Fruit fly (Drosophila melanogaster): Measurements from ENCODE around the gene porin.

Gene porin

DNA sequence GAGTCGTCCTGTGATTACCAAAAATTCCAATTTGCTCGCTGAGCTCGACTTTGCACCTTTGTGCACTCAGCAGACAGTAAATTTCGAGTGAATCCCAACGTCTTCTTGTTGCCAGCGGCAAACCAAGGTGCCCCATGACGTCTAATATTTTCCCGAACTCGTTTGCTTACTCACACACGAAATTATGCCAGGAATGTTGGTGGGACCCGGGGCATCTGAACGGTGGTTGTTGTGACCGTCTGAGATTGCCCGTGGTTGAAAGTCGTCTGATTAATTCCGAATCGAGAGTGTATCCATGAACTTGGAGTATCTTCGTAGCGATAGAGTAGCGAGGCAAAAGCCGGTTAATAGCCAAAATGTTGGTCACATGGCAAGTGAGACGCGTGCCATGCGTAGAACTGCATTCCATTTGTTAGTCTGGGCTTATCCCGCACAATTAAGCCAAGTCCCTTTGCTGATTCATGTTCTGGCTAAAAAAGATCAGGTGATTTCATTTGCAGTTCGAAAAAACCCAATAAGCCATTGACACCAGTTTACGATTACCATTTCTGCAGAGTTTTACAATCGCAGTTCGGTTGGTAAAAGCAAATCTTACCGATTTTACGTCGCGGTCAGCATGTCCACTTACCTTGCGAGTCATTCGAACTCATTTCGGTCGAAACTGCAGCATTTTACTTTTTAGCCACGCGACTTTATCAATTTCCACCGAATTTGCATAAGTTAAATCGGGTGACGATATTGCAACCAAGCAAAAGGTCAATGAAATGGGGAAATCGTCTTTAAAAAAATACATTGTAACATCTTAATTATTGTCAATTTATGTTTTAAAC lies 48.5 kb downstream of the porin start:
- TF ChIP-seq CG16779 (tag; optimal IDR thresholded peaks at IDR 0.05): no peak
- no peak for TF ChIP-seq Sox15 (GFP tag; optimal IDR thresholded peaks at IDR 0.05)
- TF ChIP-seq ss (GFP tag; optimal IDR thresholded peaks at IDR 0.05): no peak
- no peak for TF ChIP-seq fd59A (GFP tag; optimal IDR thresholded peaks at IDR 0.05)
- no peak for TF ChIP-seq Sox102F (GFP tag; optimal IDR thresholded peaks at IDR 0.05)
- TF ChIP-seq CG4318 (GFP tag; optimal IDR thresholded peaks at IDR 0.05): no peak
- no peak for TF ChIP-seq CG34406 (GFP tag; optimal IDR thresholded peaks at IDR 0.05)
- no peak for TF ChIP-seq Met (GFP tag; optimal IDR thresholded peaks at IDR 0.05)
- TF ChIP-seq Hr39 (GFP tag; optimal IDR thresholded peaks at IDR 0.05): no peak
- no peak for TF ChIP-seq CG1621 (tag; optimal IDR thresholded peaks at IDR 0.05)
- TF ChIP-seq CG10631 (GFP tag; optimal IDR thresholded peaks at IDR 0.05): no peak
- TF ChIP-seq Gug (GFP tag; IDR thresholded peaks at IDR 0.05): no peak
- no peak for TF ChIP-seq fkh (GFP tag; optimal IDR thresholded peaks at IDR 0.05)
- TF ChIP-seq eg (GFP tag; IDR thresholded peaks at IDR 0.05): no peak
- no peak for TF ChIP-seq fd85E (GFP tag; optimal IDR thresholded peaks at IDR 0.05)
- no peak for TF ChIP-seq Eip78C (GFP tag)
- TF ChIP-seq CG8632 (GFP tag; optimal IDR thresholded peaks at IDR 0.05): no peak
- TF ChIP-seq achi (GFP tag; optimal IDR thresholded peaks at IDR 0.05): no peak

dm6 chr2L:10800877-10801719 lies 49.5 kb downstream of the porin start, which contains the start of gene CG31869:
Gene CG31869 (minus strand): TSS chr2L:10801109.
- peak; percentile 65 for TF ChIP-seq CG15336 (GFP tag; IDR thresholded peaks at IDR 0.05)
- no peak for TF ChIP-seq CG4318 (GFP tag; optimal IDR thresholded peaks at IDR 0.05)
- no peak for TF ChIP-seq CG6276 (GFP tag; optimal IDR thresholded peaks at IDR 0.05)
- TF ChIP-seq spab (GFP tag; optimal IDR thresholded peaks at IDR 0.05): no peak
- TF ChIP-seq Blimp-1 (GFP tag; optimal IDR thresholded peaks at IDR 0.05): no peak
- TF ChIP-seq OdsH (GFP tag; optimal IDR thresholded peaks at IDR 0.05): peak; percentile 13
- TF ChIP-seq CG10669 (GFP tag; optimal IDR thresholded peaks at IDR 0.05): peak; percentile 8
- peak; percentile 22 for TF ChIP-seq CG8632 (GFP tag; optimal IDR thresholded peaks at IDR 0.05)
- peak in 1 of 2 experiments; percentile 5 for TF ChIP-seq salr (GFP tag; optimal IDR thresholded peaks at IDR 0.05)
- no peak for TF ChIP-seq CG8319 (GFP tag; optimal IDR thresholded peaks at IDR 0.05)
- TF ChIP-seq Sox15 (GFP tag; optimal IDR thresholded peaks at IDR 0.05): no peak
- no peak for TF ChIP-seq fd85E (GFP tag; optimal IDR thresholded peaks at IDR 0.05)
- peak; percentile 65 for TF ChIP-seq eg (GFP tag; IDR thresholded peaks at IDR 0.05)
- TF ChIP-seq CG16779 (tag; optimal IDR thresholded peaks at IDR 0.05): no peak
- TF ChIP-seq net (GFP tag; optimal IDR thresholded peaks at IDR 0.05): peak; percentile 54
- peak; percentile 6 for TF ChIP-seq Eip75B (GFP tag; optimal IDR thresholded peaks at IDR 0.05)
- TF ChIP-seq CG10631 (GFP tag; optimal IDR thresholded peaks at IDR 0.05): peak; percentile 37
- peak; percentile 13 for TF ChIP-seq achi (GFP tag; optimal IDR thresholded peaks at IDR 0.05)
- TF ChIP-seq Gug (GFP tag; IDR thresholded peaks at IDR 0.05): no peak
- TF ChIP-seq CG11902 (GFP tag; optimal IDR thresholded peaks at IDR 0.05): peak; percentile 17
- peak; percentile 34 for TF ChIP-seq Sox102F (GFP tag; optimal IDR thresholded peaks at IDR 0.05)
- no peak for TF ChIP-seq Sox14 (GFP tag; optimal IDR thresholded peaks at IDR 0.05)
- peak; percentile 43 for TF ChIP-seq lz (GFP tag; optimal IDR thresholded peaks at IDR 0.05)
- no peak for TF ChIP-seq fkh (GFP tag; optimal IDR thresholded peaks at IDR 0.05)
- TF ChIP-seq CG9139 (GFP tag; optimal IDR thresholded peaks at IDR 0.05): no peak
- TF ChIP-seq CG31627 (GFP tag; optimal IDR thresholded peaks at IDR 0.05): peak; percentile 25
- TF ChIP-seq CG32006 (GFP tag; optimal IDR thresholded peaks at IDR 0.05): peak; percentile 50
- TF ChIP-seq CG6854 (GFP tag; optimal IDR thresholded peaks at IDR 0.05): no peak
- TF ChIP-seq CG8119 (GFP tag; IDR thresholded peaks at IDR 0.05): peak; percentile 48; the same call in 1 of the 3 replicates
- TF ChIP-seq CG11294 (GFP tag; IDR thresholded peaks at IDR 0.05): no peak
- peak in 1 of 2 experiments; percentile 14 for TF ChIP-seq ss (GFP tag; optimal IDR thresholded peaks at IDR 0.05)
- no peak for TF ChIP-seq Ets96B (tag; optimal IDR thresholded peaks at IDR 0.05)
- peak; percentile 39 for TF ChIP-seq Hr39 (GFP tag; optimal IDR thresholded peaks at IDR 0.05)
- TF ChIP-seq topi (GFP tag; optimal IDR thresholded peaks at IDR 0.05): peak; percentile 42
- peak; percentile 8 for TF ChIP-seq Smox (GFP tag; optimal IDR thresholded peaks at IDR 0.05)
- peak; percentile 65 for TF ChIP-seq Eip78C (GFP tag)
- no peak for TF ChIP-seq Hr38 (GFP tag; optimal IDR thresholded peaks at IDR 0.05)
- TF ChIP-seq Eip93F (GFP tag; optimal IDR thresholded peaks at IDR 0.05): no peak
- peak; percentile 27 for TF ChIP-seq cyc (GFP tag; optimal IDR thresholded peaks at IDR 0.05)
- no peak for TF ChIP-seq dac (GFP tag; optimal IDR thresholded peaks at IDR 0.05)
- peak; percentile 21 for TF ChIP-seq Lpt (GFP tag; optimal IDR thresholded peaks at IDR 0.05)

Data from whole organism, prepupa.